Worm (Caenorhabditis elegans): ENCODE results near the gene H10D18.5.

DNA sequence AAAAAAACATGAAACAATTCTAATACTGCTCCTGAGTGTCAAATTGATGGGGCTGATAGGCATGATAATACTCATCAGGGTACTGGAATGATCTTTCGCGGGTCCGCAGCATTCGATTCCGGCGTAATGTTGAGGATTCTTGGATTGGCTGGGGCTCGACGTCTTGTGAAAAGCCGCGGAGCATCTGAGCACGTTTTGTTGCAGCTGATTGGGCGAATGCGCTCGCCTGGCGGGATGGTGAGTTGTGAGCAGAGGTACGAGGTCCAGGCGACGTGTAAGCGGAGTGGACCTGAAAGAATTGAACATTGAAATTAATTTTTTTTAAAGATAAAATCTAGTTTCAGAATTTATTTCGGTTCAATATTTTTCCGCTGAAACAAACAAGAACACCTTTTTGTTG is 17.5 kb downstream of the H10D18.5 start:
- no peak for TF ChIP-seq ama-1 (optimal IDR thresholded peaks at IDR 0.05)
- TF ChIP-seq pqm-1 (tag; optimal IDR thresholded peaks at IDR 0.05) = no peak
- TF ChIP-seq pha-2 (tag; optimal IDR thresholded peaks at IDR 0.05) = no peak
- TF ChIP-seq ceh-18 (tag; optimal IDR thresholded peaks at IDR 0.05) = no peak
- TF ChIP-seq ceh-6 (GFP tag; optimal IDR thresholded peaks at IDR 0.05) = no peak
- no peak for TF ChIP-seq elt-2 (tag; optimal IDR thresholded peaks at IDR 0.05)
- no peak for TF ChIP-seq nfya-1 (tag; optimal IDR thresholded peaks at IDR 0.05)
- TF ChIP-seq fkh-6 (tag; optimal IDR thresholded peaks at IDR 0.05) = no peak

All from whole organism, late embryonic.